Worm (Caenorhabditis elegans): ENCODE results near the gene F16H6.7.

The F16H6.7 gene

ce11 chrV:18184910-18185309 lies 24.1 kb downstream of the F16H6.7 start, which contains the start of gene C31G12.3:
TSS of gene C31G12.3 (plus strand) at chrV:18185210.
- no peak for TF ChIP-seq nhr-6 (tag; optimal IDR thresholded peaks at IDR 0.05)
- TF ChIP-seq gmeb-1 (tag; optimal IDR thresholded peaks at IDR 0.05): no peak
- no peak for TF ChIP-seq nhr-23 (tag; optimal IDR thresholded peaks at IDR 0.05)
- no peak for TF ChIP-seq blmp-1 (tag; optimal IDR thresholded peaks at IDR 0.05; ENCODE audit: insufficient read depth)
- no peak for TF ChIP-seq nhr-25 (tag; optimal IDR thresholded peaks at IDR 0.05)
- no peak for TF ChIP-seq nhr-77 (tag; optimal IDR thresholded peaks at IDR 0.05)
- TF ChIP-seq mab-5 (tag; optimal IDR thresholded peaks at IDR 0.05): no peak
- no peak for TF ChIP-seq lin-13 (GFP tag; optimal IDR thresholded peaks at IDR 0.05)
- no peak for TF ChIP-seq unc-39 (tag; optimal IDR thresholded peaks at IDR 0.05)
- no peak for TF ChIP-seq lin-39 (tag; optimal IDR thresholded peaks at IDR 0.05)
- no peak for TF ChIP-seq egl-27 (tag; optimal IDR thresholded peaks at IDR 0.05)
- no peak for TF ChIP-seq elt-1 (tag; optimal IDR thresholded peaks at IDR 0.05)
- no peak for TF ChIP-seq ZK546.5 (tag; optimal IDR thresholded peaks at IDR 0.05)
- no peak for TF ChIP-seq skn-1 (tag; optimal IDR thresholded peaks at IDR 0.05)
- no peak for TF ChIP-seq ceh-82 (tag; optimal IDR thresholded peaks at IDR 0.05)
- no peak for TF ChIP-seq C34F6.9 (tag; optimal IDR thresholded peaks at IDR 0.05)
- no peak for TF ChIP-seq ztf-1 (GFP tag; conservative IDR thresholded peaks at IDR 0.05)

- no peak for TF ChIP-seq peb-1 (tag; optimal IDR thresholded peaks at IDR 0.05)
- no peak for TF ChIP-seq Y55F3AM.14 (GFP tag; optimal IDR thresholded peaks at IDR 0.05)
- no peak for TF ChIP-seq nhr-77 (tag; optimal IDR thresholded peaks at IDR 0.05)
- TF ChIP-seq sem-4 (tag; optimal IDR thresholded peaks at IDR 0.05): no peak
- no peak for TF ChIP-seq nhr-25 (tag; optimal IDR thresholded peaks at IDR 0.05)
- no peak for TF ChIP-seq ztf-1 (GFP tag; conservative IDR thresholded peaks at IDR 0.05)
- TF ChIP-seq aly-2 (tag; optimal IDR thresholded peaks at IDR 0.05): no peak
- no peak for TF ChIP-seq lin-39 (tag; optimal IDR thresholded peaks at IDR 0.05)
- TF ChIP-seq unc-62 (GFP tag; optimal IDR thresholded peaks at IDR 0.05): no peak
- no peak for TF ChIP-seq nhr-21 (tag; optimal IDR thresholded peaks at IDR 0.05)
These were observed 29.3 kb downstream of the F16H6.7 start, which contains the start of gene C31G12.1 for ce11 chrV:18179663-18180062. TSS of gene C31G12.1 (plus strand) at chrV:18179963.

ce11 chrV:18178659-18179058 lies 30.3 kb downstream of the F16H6.7 start, which contains the start of gene C31G12.4:
TSS of gene C31G12.4 (minus strand) at chrV:18178759.
- TF ChIP-seq unc-62 (GFP tag; optimal IDR thresholded peaks at IDR 0.05): no peak
- no peak for TF ChIP-seq sma-3 (GFP tag; optimal IDR thresholded peaks at IDR 0.05)
- no peak for TF ChIP-seq nhr-25 (tag; optimal IDR thresholded peaks at IDR 0.05)
- TF ChIP-seq unc-39 (tag; optimal IDR thresholded peaks at IDR 0.05): no peak
- TF ChIP-seq ztf-11 (tag; optimal IDR thresholded peaks at IDR 0.05): no peak
- TF ChIP-seq ZK546.5 (tag; optimal IDR thresholded peaks at IDR 0.05): no peak
- TF ChIP-seq ceh-16 (tag; optimal IDR thresholded peaks at IDR 0.05): no peak
- TF ChIP-seq elt-3 (tag; optimal IDR thresholded peaks at IDR 0.05): no peak
- TF ChIP-seq egl-27 (tag; optimal IDR thresholded peaks at IDR 0.05): no peak
- no peak for TF ChIP-seq nhr-10 (tag; optimal IDR thresholded peaks at IDR 0.05)
- TF ChIP-seq ztf-4 (tag; optimal IDR thresholded peaks at IDR 0.05): no peak
- TF ChIP-seq blmp-1 (tag; optimal IDR thresholded peaks at IDR 0.05; ENCODE audit: insufficient read depth): no peak

- no peak for TF ChIP-seq nhr-21 (tag; optimal IDR thresholded peaks at IDR 0.05)
- no peak for TF ChIP-seq lsy-2 (tag; optimal IDR thresholded peaks at IDR 0.05)
- TF ChIP-seq unc-55 (GFP tag; optimal IDR thresholded peaks at IDR 0.05): no peak
- TF ChIP-seq nhr-237 (tag; optimal IDR thresholded peaks at IDR 0.05): no peak
- TF ChIP-seq unc-62 (GFP tag; optimal IDR thresholded peaks at IDR 0.05): no peak
These were observed 37.4 kb downstream of the F16H6.7 start, which contains the start of gene C14A6.8 for ce11 chrV:18171568-18171967. TSS of gene C14A6.8 (minus strand) at chrV:18171668.

- no peak for TF ChIP-seq snpc-4 (tag; optimal IDR thresholded peaks at IDR 0.05)
- TF ChIP-seq ceh-16 (tag; optimal IDR thresholded peaks at IDR 0.05): no peak
- TF ChIP-seq lin-13 (GFP tag; optimal IDR thresholded peaks at IDR 0.05): no peak
- no peak for TF ChIP-seq nhr-129 (tag; optimal IDR thresholded peaks at IDR 0.05)
These were observed 40.7 kb downstream of the F16H6.7 start, which contains the start of gene C14A6.7 for ce11 chrV:18168266-18168665. TSS of gene C14A6.7 (minus strand) at chrV:18168366.
